Worm (Caenorhabditis elegans): ENCODE results near the gene C50F7.9.

The C50F7.9 gene

ce11 chrIV:7731960-7732359 is at the start of gene C50F7.9, which contains the start of gene C50F7.3:
Gene C50F7.9 (minus strand): TSS chrIV:7732060.
Gene C50F7.3 (plus strand): TSS chrIV:7732329.
- TF ChIP-seq unc-62 (GFP tag; optimal IDR thresholded peaks at IDR 0.05): no peak

ce11 chrIV:7778865-7779264 is 47.0 kb upstream of the C50F7.9 start, which contains the start of gene rpap-3:
Gene rpap-3 (minus strand): TSS chrIV:7778965.
- no peak for TF ChIP-seq unc-62 (GFP tag; optimal IDR thresholded peaks at IDR 0.05)

- no peak for TF ChIP-seq unc-62 (GFP tag; optimal IDR thresholded peaks at IDR 0.05)
These were observed 43.9 kb upstream of the C50F7.9 start, which contains the start of gene swd-2.1 for ce11 chrIV:7775725-7776124. Gene swd-2.1 (plus strand): TSS chrIV:7776025.

ce11 chrIV:7774206-7774605 is 42.3 kb upstream of the C50F7.9 start, which contains the start of the genes hcf-1 and swd-2.2:
Gene hcf-1 (minus strand): TSS chrIV:7774275.
Gene swd-2.2 (plus strand): TSS chrIV:7774411.
- no peak for TF ChIP-seq unc-62 (GFP tag; optimal IDR thresholded peaks at IDR 0.05)

- TF ChIP-seq unc-62 (GFP tag; optimal IDR thresholded peaks at IDR 0.05): no peak
These were observed 38.3 kb upstream of the C50F7.9 start, which contains the start of gene rdl-1 for ce11 chrIV:7770162-7770561. Gene rdl-1 (minus strand): TSS chrIV:7770262.

- TF ChIP-seq unc-62 (GFP tag; optimal IDR thresholded peaks at IDR 0.05): no peak
These were observed 32.5 kb upstream of the C50F7.9 start for ce11 chrIV:7764319-7764718.

- TF ChIP-seq unc-62 (GFP tag; optimal IDR thresholded peaks at IDR 0.05): no peak
These were observed 31.9 kb upstream of the C50F7.9 start, which contains the start of the genes C46A5.6 and C46A5.1 for ce11 chrIV:7763748-7764147. Gene C46A5.6 (minus strand): TSS chrIV:7763848. Gene C46A5.1 (plus strand): TSS chrIV:7763931.

ce11 chrIV:7760117-7760516 is 28.3 kb upstream of the C50F7.9 start, which contains the start of gene del-7:
Gene del-7 (plus strand): TSS chrIV:7760417.
- TF ChIP-seq unc-62 (GFP tag; optimal IDR thresholded peaks at IDR 0.05): no peak

- no peak for TF ChIP-seq unc-62 (GFP tag; optimal IDR thresholded peaks at IDR 0.05)
These were observed 27.7 kb upstream of the C50F7.9 start, which contains the start of gene dsb-3 for ce11 chrIV:7759527-7759926. Gene dsb-3 (minus strand): TSS chrIV:7759627.

ce11 chrIV:7757245-7757644 is 25.4 kb upstream of the C50F7.9 start, which contains the start of gene C46A5.4:
Gene C46A5.4 (minus strand): TSS chrIV:7757345.
- no peak for TF ChIP-seq unc-62 (GFP tag; optimal IDR thresholded peaks at IDR 0.05)

- no peak for TF ChIP-seq unc-62 (GFP tag; optimal IDR thresholded peaks at IDR 0.05)
These were observed 22.3 kb upstream of the C50F7.9 start for ce11 chrIV:7754114-7754513.

- TF ChIP-seq unc-62 (GFP tag; optimal IDR thresholded peaks at IDR 0.05): no peak
These were observed 21.2 kb upstream of the C50F7.9 start, which contains the start of gene col-14 for ce11 chrIV:7753108-7753507. Gene col-14 (plus strand): TSS chrIV:7753408.

ce11 chrIV:7747838-7748237 is 16.0 kb upstream of the C50F7.9 start, which contains the start of gene klo-1:
Gene klo-1 (minus strand): TSS chrIV:7748225.
- no peak for TF ChIP-seq unc-62 (GFP tag; optimal IDR thresholded peaks at IDR 0.05)

- no peak for TF ChIP-seq unc-62 (GFP tag; optimal IDR thresholded peaks at IDR 0.05)
These were observed 11.7 kb upstream of the C50F7.9 start, which contains the start of gene npr-35 for ce11 chrIV:7743539-7743938. Gene npr-35 (plus strand): TSS chrIV:7743839.

- TF ChIP-seq unc-62 (GFP tag; optimal IDR thresholded peaks at IDR 0.05): no peak
These were observed 4.8 kb upstream of the C50F7.9 start for ce11 chrIV:7736616-7737015.

- TF ChIP-seq unc-62 (GFP tag; optimal IDR thresholded peaks at IDR 0.05): no peak
These were observed 2.8 kb upstream of the C50F7.9 start, which contains the start of gene clx-1 for ce11 chrIV:7734619-7735018. Gene clx-1 (plus strand): TSS chrIV:7734648.

- no peak for TF ChIP-seq unc-62 (GFP tag; optimal IDR thresholded peaks at IDR 0.05)
These were observed 2.3 kb upstream of the C50F7.9 start for ce11 chrIV:7734173-7734572.
